Worm (Caenorhabditis elegans): ENCODE data around the gene lin-12.

lin-12 gene

DNA sequence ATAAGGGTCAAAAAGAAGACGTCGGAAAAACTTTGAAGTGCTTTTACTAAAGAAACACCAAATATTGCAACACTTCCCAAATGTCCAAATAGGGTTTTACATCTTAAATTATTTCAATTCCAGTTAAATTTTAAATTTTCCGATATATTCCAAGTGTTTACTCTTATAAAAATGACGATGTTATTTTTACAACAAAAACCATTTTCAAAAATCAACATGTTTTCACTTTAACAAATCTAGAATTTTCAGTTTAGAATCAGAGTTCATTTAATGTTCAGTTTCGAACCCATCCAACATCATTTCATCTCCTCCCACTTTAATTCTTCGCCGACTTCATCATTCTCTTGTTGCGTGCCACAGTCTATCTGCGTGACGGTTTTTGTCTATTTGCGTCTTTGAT, 32.4 kb upstream of the lin-12 start, which contains the start of gene dos-1:
TSS of gene dos-1 (plus strand) at position 301 of the 400 bp plus-strand sequence.
- TF ChIP-seq nhr-237 (tag; optimal IDR thresholded peaks at IDR 0.05): no peak
- TF ChIP-seq pax-3 (tag; optimal IDR thresholded peaks at IDR 0.05): no peak
- TF ChIP-seq snu-23 (GFP tag; optimal IDR thresholded peaks at IDR 0.05): no peak
- TF ChIP-seq lin-35 (GFP tag; optimal IDR thresholded peaks at IDR 0.05): no peak
- TF ChIP-seq xbp-1 (tag; optimal IDR thresholded peaks at IDR 0.05): no peak
- TF ChIP-seq mdl-1 (tag; optimal IDR thresholded peaks at IDR 0.05): no peak
- TF ChIP-seq fkh-8 (tag; optimal IDR thresholded peaks at IDR 0.05): no peak

DNA sequence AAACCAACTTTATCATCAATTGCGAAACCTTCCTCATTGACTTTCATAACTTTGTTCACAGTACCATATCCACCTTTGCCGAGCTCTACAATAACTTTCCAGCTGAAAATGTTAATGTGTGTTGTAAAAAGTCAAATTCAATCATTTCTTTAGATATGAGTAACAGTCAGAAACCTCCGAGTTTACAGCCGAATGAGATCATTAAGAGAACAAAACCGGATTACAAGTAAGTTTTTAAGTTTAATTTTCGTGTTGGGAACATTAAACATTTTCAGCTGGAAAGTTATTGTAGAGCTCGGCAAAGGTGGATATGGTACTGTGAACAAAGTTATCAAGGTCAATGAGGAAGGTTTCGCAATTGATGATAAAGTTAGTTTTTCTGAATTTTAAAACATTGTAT, 29.9 kb upstream of the lin-12 start, which contains the start of gene ZK507.1:
TSS of gene ZK507.1 (minus strand) at position 101 of the 400 bp plus-strand sequence.
- TF ChIP-seq zip-4 (GFP tag; optimal IDR thresholded peaks at IDR 0.05) (no peak), unc-98 (GFP tag; IDR thresholded peaks at IDR 0.05) (no peak), efl-1 (optimal IDR thresholded peaks at IDR 0.05) (no peak), efl-1 (GFP tag; optimal IDR thresholded peaks at IDR 0.05 in 1 of 2) (no peak), efl-3 (GFP tag; optimal IDR thresholded peaks at IDR 0.05) (no peak), elt-2 (tag; optimal IDR thresholded peaks at IDR 0.05) (no peak), fkh-8 (tag; optimal IDR thresholded peaks at IDR 0.05) (no peak), hlh-4 (tag; optimal IDR thresholded peaks at IDR 0.05) (no peak), snpc-4 (tag; optimal IDR thresholded peaks at IDR 0.05) (no peak), C34B4.2 (tag; optimal IDR thresholded peaks at IDR 0.05) (no peak), hpl-2 (GFP tag; optimal IDR thresholded peaks at IDR 0.05) (no peak)

DNA sequence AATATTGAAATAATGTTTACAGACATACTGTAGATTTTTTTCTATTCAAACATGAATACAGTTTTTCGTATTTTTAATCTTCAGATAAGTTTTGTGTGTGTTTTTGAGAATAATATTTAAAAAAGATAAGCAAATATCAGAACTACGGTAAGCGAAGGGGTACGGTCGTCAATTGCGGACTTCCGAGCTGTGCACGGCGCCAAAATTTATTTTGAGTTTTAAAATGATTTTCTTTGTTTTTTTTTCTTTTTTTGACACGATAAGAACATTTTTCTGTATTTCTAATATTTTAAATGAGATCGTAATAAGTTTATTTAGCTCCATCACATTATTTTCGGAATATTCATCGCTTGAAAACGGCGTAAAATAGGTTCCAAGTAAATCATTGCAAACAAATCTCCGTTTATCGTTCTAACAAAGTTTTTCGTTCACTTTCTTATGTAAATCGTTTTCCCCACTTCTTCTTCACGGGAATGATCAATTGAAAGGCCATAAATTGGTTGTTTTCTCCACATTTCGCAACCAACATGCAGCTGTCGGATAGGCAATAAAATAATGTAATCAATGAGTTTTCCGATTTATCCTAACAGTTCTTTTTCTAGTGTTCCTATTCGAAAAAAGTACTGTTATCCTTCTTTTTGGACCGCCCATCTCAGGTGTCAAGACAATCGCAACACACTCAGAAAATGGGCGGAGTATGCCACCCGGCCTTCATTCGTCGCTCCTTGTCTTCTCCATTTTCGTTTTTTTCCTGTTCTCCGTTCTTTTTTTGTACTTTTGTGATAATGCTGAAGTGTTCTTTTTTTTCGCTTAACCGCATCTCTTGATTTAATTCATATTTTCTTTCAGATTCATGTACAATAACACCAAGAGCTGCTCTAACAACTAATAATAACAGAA, 20.4 kb upstream of the lin-12 start, which contains the start of gene glp-1:
TSS of gene glp-1 (plus strand) at position 850 of the 900 bp plus-strand sequence.
- TF ChIP-seq nhr-12 (tag; optimal IDR thresholded peaks at IDR 0.05) (no peak), ceh-63 (GFP tag; optimal IDR thresholded peaks at IDR 0.05) (no peak), nhr-71 (tag; optimal IDR thresholded peaks at IDR 0.05) (no peak), blmp-1 (tag; optimal IDR thresholded peaks at IDR 0.05) (peak; percentile 68)

DNA sequence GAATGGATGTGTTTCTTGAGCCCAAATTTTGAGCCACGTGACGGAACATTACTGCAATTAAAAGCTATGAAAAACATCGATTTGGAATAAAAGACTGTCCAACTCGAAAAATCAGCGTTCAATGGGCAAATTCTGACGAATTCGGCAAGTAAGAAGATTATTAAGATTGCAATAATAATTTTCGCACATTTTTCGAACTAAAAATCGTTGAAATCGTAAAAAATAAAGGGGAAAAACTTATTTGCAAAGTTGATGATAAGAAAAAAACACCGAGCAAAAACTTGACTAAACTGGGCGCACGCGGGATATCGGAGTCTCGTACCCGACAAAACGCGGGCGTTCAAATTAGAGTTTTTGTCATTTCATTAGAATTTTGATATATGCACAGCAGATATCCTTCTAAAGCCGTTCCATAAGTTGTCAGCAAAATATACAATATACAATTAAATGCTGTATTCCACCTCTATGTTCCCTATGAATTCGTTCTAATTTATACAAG, 18.1 kb upstream of the lin-12 start, which contains the start of the genes mccc-2 and mrpl-44:
TSS of gene mccc-2 (minus strand) at position 51 of the 499 bp plus-strand sequence.
TSS of gene mrpl-44 (minus strand) at position 51 of the 499 bp plus-strand sequence.
- TF ChIP-seq lin-15B (tag; optimal IDR thresholded peaks at IDR 0.05): peak; percentile 33
- no peak for TF ChIP-seq lin-39 (tag; optimal IDR thresholded peaks at IDR 0.05)
- TF ChIP-seq egl-13 (tag; optimal IDR thresholded peaks at IDR 0.05): no peak
- peak; percentile 33 for TF ChIP-seq xbp-1 (tag; optimal IDR thresholded peaks at IDR 0.05)
- no peak for TF ChIP-seq C34B4.2 (tag; optimal IDR thresholded peaks at IDR 0.05)
- TF ChIP-seq ceh-82 (tag; optimal IDR thresholded peaks at IDR 0.05): peak in 2 of 3 experiments; percentile 14 to 25
- TF ChIP-seq elt-3 (tag; optimal IDR thresholded peaks at IDR 0.05): no peak
- peak; percentile 39 for TF ChIP-seq isw-1 (GFP tag; IDR thresholded peaks at IDR 0.05)
- TF ChIP-seq fos-1 (tag; optimal IDR thresholded peaks at IDR 0.05): no peak
- no peak for TF ChIP-seq sptf-1 (tag; optimal IDR thresholded peaks at IDR 0.05)
- no peak for TF ChIP-seq tlp-1 (tag; optimal IDR thresholded peaks at IDR 0.05)
- no peak for TF ChIP-seq jun-1 (tag; optimal IDR thresholded peaks at IDR 0.05)
- TF ChIP-seq dpl-1 (GFP tag; optimal IDR thresholded peaks at IDR 0.05): peak; percentile 83 to 92 (median 92)
- no peak for TF ChIP-seq lin-13 (GFP tag; optimal IDR thresholded peaks at IDR 0.05)
- TF ChIP-seq lin-35 (GFP tag; optimal IDR thresholded peaks at IDR 0.05): peak; percentile 90 to 95
- peak; percentile 23 for TF ChIP-seq nhr-20 (tag; optimal IDR thresholded peaks at IDR 0.05)
- TF ChIP-seq hlh-17 (GFP tag; optimal IDR thresholded peaks at IDR 0.05; ENCODE audit: borderline replicate concordance): no peak
- TF ChIP-seq aha-1 (tag; optimal IDR thresholded peaks at IDR 0.05): no peak
- TF ChIP-seq swsn-7 (tag; optimal IDR thresholded peaks at IDR 0.05): peak; percentile 30
- TF ChIP-seq tbx-2 (tag; optimal IDR thresholded peaks at IDR 0.05): no peak
- TF ChIP-seq nhr-85 (tag): peak; percentile 46
- peak; percentile 35 to 92 for TF ChIP-seq efl-1 (optimal IDR thresholded peaks at IDR 0.05)
- TF ChIP-seq efl-1 (GFP tag; optimal IDR thresholded peaks at IDR 0.05 in 1 of 2): peak; percentile 92 to 99
- peak; percentile 23 for TF ChIP-seq F16B12.6 (tag; optimal IDR thresholded peaks at IDR 0.05)
- TF ChIP-seq nhr-11 (tag; optimal IDR thresholded peaks at IDR 0.05): no peak
- 0 out of 2 replicates have a peak, but pooled peaks have one; percentile 7 for TF ChIP-seq nhr-19 (GFP tag; conservative IDR thresholded peaks at IDR 0.05)
- no peak for TF ChIP-seq mep-1 (tag; optimal IDR thresholded peaks at IDR 0.05)
- TF ChIP-seq ceh-8 (GFP tag; optimal IDR thresholded peaks at IDR 0.05): no peak
- TF ChIP-seq rnt-1 (tag; optimal IDR thresholded peaks at IDR 0.05): peak; percentile 55
